Worm (Caenorhabditis elegans): ENCODE results near the gene F31F4.1.

- no peak for TF ChIP-seq daf-12 (tag; optimal IDR thresholded peaks at IDR 0.05)
- no peak for TF ChIP-seq tra-1 (GFP tag; IDR thresholded peaks at IDR 0.05)
Measured at ce11 chrV:699051-699450, 15.2 kb downstream of the F31F4.1 start.
